Worm (Caenorhabditis elegans): ENCODE data around the gene F49C5.16.

- no peak for TF ChIP-seq dao-5 (tag; optimal IDR thresholded peaks at IDR 0.05)
- TF ChIP-seq W03F9.2 (tag; optimal IDR thresholded peaks at IDR 0.05), result no peak
- no peak for TF ChIP-seq him-1 (tag; optimal IDR thresholded peaks at IDR 0.05)
These were observed 7.9 kb downstream of the F49C5.16 start, which contains the start of gene F49C5.11 for ce11 chrII:12555579-12555978.

Data from whole organism, L4/young adult.